Fruit fly (Drosophila melanogaster): ENCODE results near the gene CG42238.

Gene CG42238

DNA sequence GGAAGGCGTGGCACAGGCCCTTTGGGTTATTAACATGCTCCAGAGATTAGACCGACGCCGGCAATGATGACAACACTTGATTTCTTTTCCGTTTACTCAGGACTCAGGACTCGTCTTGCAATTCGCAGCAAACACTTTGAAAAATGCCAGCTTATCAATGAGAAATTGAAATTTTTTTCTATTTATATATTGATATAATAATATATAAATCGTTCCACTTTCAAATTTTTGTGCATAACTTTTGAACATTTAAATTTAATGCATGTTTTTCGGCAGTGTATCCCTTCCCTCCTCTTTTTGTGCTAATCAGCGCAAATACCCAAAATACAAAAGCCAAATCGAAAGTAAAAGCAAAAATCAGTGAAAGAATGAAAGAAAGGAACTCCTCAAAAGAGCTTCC lies 60.4 kb downstream of the CG42238 start (continued):
- TF ChIP-seq D19A (tag; optimal IDR thresholded peaks at IDR 0.05) (peak; percentile 12), CG17361 (GFP tag; IDR thresholded peaks at IDR 0.05) (no peak), CG18619 (GFP tag; optimal IDR thresholded peaks at IDR 0.05) (peak; percentile 26), CG8089 (GFP tag; optimal IDR thresholded peaks at IDR 0.05) (no peak), ro (GFP tag; IDR thresholded peaks at IDR 0.05) (no peak), sisA (GFP tag; IDR thresholded peaks at IDR 0.05) (peak; percentile 28; the same call in 1 of the 2 replicates), Dp (GFP tag; optimal IDR thresholded peaks at IDR 0.05) (no peak), CG3281 (GFP tag; optimal IDR thresholded peaks at IDR 0.05) (peak; percentile 27), dysf (GFP tag; IDR thresholded peaks at IDR 0.05) (peak; percentile 14; the same call in 1 of the 3 replicates), bsh (GFP tag; optimal IDR thresholded peaks at IDR 0.05) (peak in 1 of 2 experiments; percentile 20), lab (GFP tag; optimal IDR thresholded peaks at IDR 0.05) (peak; percentile 40), croc (GFP tag; conservative IDR thresholded peaks at IDR 0.05) (no peak), Blimp-1 (GFP tag; optimal IDR thresholded peaks at IDR 0.05) (peak; percentile 2), cato (GFP tag; optimal IDR thresholded peaks at IDR 0.05; ENCODE audit: borderline replicate concordance) (no peak), CG9727 (GFP tag; optimal IDR thresholded peaks at IDR 0.05) (peak; percentile 7), CG11504 (tag; optimal IDR thresholded peaks at IDR 0.05) (peak; percentile 48), BtbVII (GFP tag; optimal IDR thresholded peaks at IDR 0.05) (peak; percentile 14), kah (GFP tag; optimal IDR thresholded peaks at IDR 0.05) (no peak), Deaf1 (tag; optimal IDR thresholded peaks at IDR 0.05) (no peak), nom (GFP tag; optimal IDR thresholded peaks at IDR 0.05) (no peak), CG12391 (tag; optimal IDR thresholded peaks at IDR 0.05) (peak; percentile 18), CG10979 (tag; optimal IDR thresholded peaks at IDR 0.05) (peak; percentile 9), CG15514 (GFP tag; optimal IDR thresholded peaks at IDR 0.05) (peak; percentile 7), ham (GFP tag; IDR thresholded peaks at IDR 0.05) (no peak), chm (GFP tag; IDR thresholded peaks at IDR 0.05) (no peak), CG14710 (tag; optimal IDR thresholded peaks at IDR 0.05) (no peak), CoRest (tag; optimal IDR thresholded peaks at IDR 0.05) (peak; percentile 9), grau (tag; optimal IDR thresholded peaks at IDR 0.05) (peak; percentile 15), Doc3 (GFP tag; IDR thresholded peaks at IDR 0.05; ENCODE audit: partially characterized antibody) (no peak), fd96Cb (tag; optimal IDR thresholded peaks at IDR 0.05) (peak; percentile 13), CG8388 (GFP tag; optimal IDR thresholded peaks at IDR 0.05) (peak; percentile 9), Sox100B (GFP tag; optimal IDR thresholded peaks at IDR 0.05) (peak; percentile 7), CG6791 (GFP tag; IDR thresholded peaks at IDR 0.05; ENCODE audit: partially characterized antibody) (no peak), hkb (optimal IDR thresholded peaks at IDR 0.05) (no peak), hkb (GFP tag; IDR thresholded peaks at IDR 0.05) (0 out of 2 replicates have a peak, but pooled peaks have one; percentile 18), dmrt99B (tag; optimal IDR thresholded peaks at IDR 0.05) (peak; percentile 23), CG10147 (GFP tag; optimal IDR thresholded peaks at IDR 0.05) (no peak), CG15269 (tag; optimal IDR thresholded peaks at IDR 0.05) (peak; percentile 17), gcm2 (GFP tag; optimal IDR thresholded peaks at IDR 0.05) (no peak), twi (tag; optimal IDR thresholded peaks at IDR 0.05) (no peak), CG12071 (GFP tag; optimal IDR thresholded peaks at IDR 0.05) (no peak), CG12236 (GFP tag; optimal IDR thresholded peaks at IDR 0.05) (no peak), disco-r (GFP tag; optimal IDR thresholded peaks at IDR 0.05) (no peak), CG2712 (tag; optimal IDR thresholded peaks at IDR 0.05) (peak; percentile 13), Fer1 (GFP tag; optimal IDR thresholded peaks at IDR 0.05) (peak; percentile 36), CG31441 (GFP tag; IDR thresholded peaks at IDR 0.05) (0 out of 2 replicates have a peak, but pooled peaks have one; percentile 11), CG18599 (GFP tag; optimal IDR thresholded peaks at IDR 0.05) (peak; percentile 54), unpg (GFP tag; optimal IDR thresholded peaks at IDR 0.05) (peak; percentile 4), insv (GFP tag; optimal IDR thresholded peaks at IDR 0.05) (no peak)
